Worm (Caenorhabditis elegans) whole organism, midembryonic: ENCODE results near the gene ribo-1.

Experiments
- T22C8.4 ChIP-seq: fragments of 200-800 bp; sonication (Bioruptor generic); IDR thresholded peaks from 2 replicates; pipeline ENCODE4 v1.3.6; 2022; ENCODE audit warnings: missing genetic modification characterization, missing compliant biosample characterization
- cog-1 ChIP-seq: sonication (generic microtip); optimal IDR thresholded peaks from 2 replicates; lab custom pipeline; 2016; ENCODE audit warnings: missing genetic modification characterization, missing compliant biosample characterization
- flt-1 ChIP-seq: fragments of 200-800 bp; sonication (Bioruptor generic); IDR thresholded peaks from 2 replicates; pipeline ENCODE4 v1.3.6; 2022; ENCODE audit warnings: missing genetic modification characterization, missing compliant biosample characterization
- klf-2 ChIP-seq: fragments of 200-800 bp; sonication (Bioruptor generic); conservative IDR thresholded peaks from 2 replicates; pipeline ENCODE4 v1.3.6; 2022; ENCODE audit warnings: missing genetic modification reagents, missing genetic modification characterization, missing compliant biosample characterization
- med-1 ChIP-seq: sonication (generic microtip); optimal IDR thresholded peaks from 2 replicates; lab custom pipeline; 2017; ENCODE audit warnings: missing genetic modification characterization, mild to moderate bottlenecking, missing compliant biosample characterization, antibody characterized with exemption, missing genetic modification reagents; ENCODE audit not compliant: insufficient read depth
- ref-1 ChIP-seq: fragments of 200-800 bp; sonication (Bioruptor generic); conservative IDR thresholded peaks from 2 replicates; pipeline ENCODE4 v1.3.6; 2022; ENCODE audit warnings: missing genetic modification reagents, missing genetic modification characterization, missing compliant biosample characterization
- tab-1 ChIP-seq: fragments of 200-800 bp; sonication (Bioruptor generic); IDR thresholded peaks from 2 replicates; pipeline ENCODE4 v1.3.6; 2022; ENCODE audit warnings: missing genetic modification characterization, missing compliant biosample characterization
- ztf-23 ChIP-seq: fragments of 200-800 bp; sonication (Bioruptor generic); IDR thresholded peaks from 2 replicates; pipeline ENCODE4 v1.3.6; 2022; ENCODE audit warnings: missing genetic modification reagents, missing genetic modification characterization, missing compliant biosample characterization
- ztf-29 ChIP-seq: fragments of 200-800 bp; sonication (Bioruptor generic); IDR thresholded peaks from 2 replicates; pipeline ENCODE4 v1.3.6; 2022; ENCODE audit warnings: missing genetic modification reagents, missing genetic modification characterization, missing compliant biosample characterization

The ribo-1 gene

DNA sequence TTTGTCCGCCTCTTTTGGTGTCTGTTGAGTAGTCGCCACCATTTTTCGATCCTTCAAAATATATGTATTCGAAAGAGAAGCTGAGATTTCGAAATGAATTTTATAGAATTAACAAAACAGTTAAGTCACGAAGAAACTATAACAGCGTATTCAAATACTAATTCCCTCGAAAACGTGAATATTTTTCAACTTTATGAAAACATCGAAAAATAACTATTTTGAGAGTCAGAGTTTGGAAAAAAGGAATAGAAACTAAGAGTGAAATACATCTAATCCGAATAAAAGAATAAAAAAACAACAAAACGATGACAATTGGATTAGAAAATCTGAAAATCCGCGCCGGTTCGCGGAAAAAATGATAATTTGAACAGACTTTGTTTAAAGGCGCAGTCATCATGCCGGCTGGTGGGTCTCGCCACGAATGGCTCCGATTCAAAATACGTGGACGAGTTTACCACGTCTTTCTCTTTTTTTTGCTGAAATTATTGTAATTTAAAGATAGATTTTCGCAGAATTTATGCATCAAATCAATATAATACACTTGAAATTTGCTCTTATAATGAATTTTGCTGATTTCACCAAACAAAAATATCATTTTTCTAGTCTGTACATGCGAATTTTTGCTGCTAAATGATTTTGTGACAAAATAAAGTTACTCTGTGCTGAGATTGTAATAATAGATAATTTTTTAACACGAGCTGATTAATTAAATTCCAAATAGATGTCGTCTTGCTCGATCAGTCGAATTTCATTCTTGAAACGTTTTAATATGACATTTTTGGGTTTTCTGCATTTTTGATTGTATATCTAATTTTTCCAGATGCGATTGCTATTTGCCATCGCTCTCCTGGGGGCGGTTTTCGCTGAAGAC, at the start of gene ribo-1, which contains the start of gene rpn-1:
Gene ribo-1 (plus strand): TSS at position 821 of the 871 bp plus-strand sequence.
Gene rpn-1 (minus strand): TSS at position 51 of the 871 bp plus-strand sequence.
- TF ChIP-seq med-1 (GFP tag; lab: Kevin White, UChicago), result no peak
- TF ChIP-seq T22C8.4 (GFP tag; lab: Robert Waterston, UW), result no peak
- no peak for TF ChIP-seq flt-1 (GFP tag; lab: Robert Waterston, UW)
- no peak for TF ChIP-seq ztf-29 (GFP tag; lab: Robert Waterston, UW)
- no peak for TF ChIP-seq cog-1 (tag; lab: Kevin White, UChicago)
- no peak for TF ChIP-seq klf-2 (GFP tag; lab: Robert Waterston, UW)
- TF ChIP-seq ref-1 (GFP tag; lab: Robert Waterston, UW), result no peak
- TF ChIP-seq ztf-23 (GFP tag; lab: Robert Waterston, UW), result no peak
- TF ChIP-seq tab-1, result no peak

DNA sequence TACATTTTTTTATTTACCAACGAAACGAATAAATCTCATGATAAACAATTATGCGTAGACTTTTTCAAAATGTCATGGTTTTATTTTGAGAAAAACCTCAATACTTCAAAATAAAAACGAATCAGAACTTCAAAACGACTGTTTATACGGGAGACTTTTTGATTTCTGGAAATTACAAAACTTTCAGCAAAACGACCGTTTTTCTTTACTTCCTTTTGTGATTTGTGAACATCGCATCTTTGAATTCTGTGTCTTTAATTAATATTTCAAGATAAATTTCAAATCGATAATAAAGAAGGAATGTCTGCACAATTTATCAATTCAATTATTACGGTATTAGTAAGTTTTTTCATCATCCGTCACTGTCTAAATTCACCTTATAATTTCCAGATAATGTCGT, 42.7 kb upstream of the ribo-1 start, which contains the start of gene srx-20:
Gene srx-20 (plus strand): TSS at position 301 of the 400 bp plus-strand sequence.
- TF ChIP-seq klf-2 (GFP tag; lab: Robert Waterston, UW), result no peak
- TF ChIP-seq ztf-29 (GFP tag; lab: Robert Waterston, UW), result no peak
- TF ChIP-seq ztf-23 (GFP tag; lab: Robert Waterston, UW), result no peak
- no peak for TF ChIP-seq ref-1 (GFP tag; lab: Robert Waterston, UW)
- TF ChIP-seq flt-1 (GFP tag; lab: Robert Waterston, UW), result no peak
- no peak for TF ChIP-seq tab-1
- no peak for TF ChIP-seq cog-1 (tag; lab: Kevin White, UChicago)

DNA sequence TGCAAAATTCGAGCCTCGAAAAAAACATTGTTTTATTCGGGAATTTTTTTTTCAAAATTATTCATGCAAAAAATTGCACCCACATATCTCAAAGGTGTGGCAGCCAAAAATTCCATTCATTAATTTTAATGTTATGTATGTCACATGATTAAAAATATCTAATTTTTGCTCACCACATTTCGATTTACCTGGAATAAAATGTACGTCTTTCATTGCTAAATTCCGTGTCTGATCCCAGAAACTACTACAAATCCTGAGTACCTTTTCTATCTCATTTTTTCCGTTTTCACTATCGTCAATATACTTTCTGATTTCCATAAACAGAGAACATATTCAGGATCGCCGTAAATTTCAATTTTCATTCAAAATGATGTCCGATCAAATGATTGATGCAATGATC, 37.5 kb upstream of the ribo-1 start, which contains the start of gene srx-19:
Gene srx-19 (plus strand): TSS at position 301 of the 400 bp plus-strand sequence.
- no peak for TF ChIP-seq klf-2 (GFP tag; lab: Robert Waterston, UW)
- no peak for TF ChIP-seq flt-1 (GFP tag; lab: Robert Waterston, UW)
- no peak for TF ChIP-seq ztf-29 (GFP tag; lab: Robert Waterston, UW)
- TF ChIP-seq cog-1 (tag; lab: Kevin White, UChicago), result no peak
- no peak for TF ChIP-seq T22C8.4 (GFP tag; lab: Robert Waterston, UW)
- no peak for TF ChIP-seq ztf-23 (GFP tag; lab: Robert Waterston, UW)
- no peak for TF ChIP-seq ref-1 (GFP tag; lab: Robert Waterston, UW)
- no peak for TF ChIP-seq tab-1
- no peak for TF ChIP-seq med-1 (GFP tag; lab: Kevin White, UChicago)

DNA sequence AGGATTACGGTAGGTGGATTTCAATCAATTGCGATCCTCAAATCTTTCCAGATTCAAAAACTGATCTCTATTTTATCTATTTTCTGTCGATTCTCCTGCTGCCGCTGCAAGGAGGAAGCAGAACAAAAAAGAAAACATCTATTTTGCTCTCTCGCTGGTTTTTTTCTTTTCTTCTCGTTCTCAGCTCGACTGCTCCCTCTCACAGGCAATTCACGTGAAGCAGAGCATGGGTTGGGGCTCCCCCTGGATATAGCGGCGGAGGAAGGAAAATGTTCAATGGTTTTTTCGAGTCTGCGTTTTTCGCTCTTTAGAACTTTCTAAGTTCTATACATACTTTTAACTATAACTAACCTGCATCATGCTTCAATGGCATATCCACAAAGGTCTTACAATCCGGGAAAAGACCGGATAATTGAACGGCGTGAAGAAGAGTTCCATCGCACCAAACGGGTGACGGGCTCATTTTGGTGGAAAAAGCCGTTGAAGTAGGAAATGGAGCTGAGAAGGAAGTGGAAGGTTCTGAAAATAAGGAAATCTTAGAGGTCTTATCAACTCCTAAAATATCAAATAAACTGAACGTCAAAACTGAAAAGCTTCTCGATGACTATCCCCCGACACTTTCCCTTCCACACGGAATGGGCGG, 31.4 kb upstream of the ribo-1 start:
- no peak for TF ChIP-seq ztf-29 (GFP tag; lab: Robert Waterston, UW)
- TF ChIP-seq ztf-23 (GFP tag; lab: Robert Waterston, UW), result no peak
- no peak for TF ChIP-seq cog-1 (tag; lab: Kevin White, UChicago)
- TF ChIP-seq klf-2 (GFP tag; lab: Robert Waterston, UW), result no peak
- no peak for TF ChIP-seq flt-1 (GFP tag; lab: Robert Waterston, UW)
- TF ChIP-seq ref-1 (GFP tag; lab: Robert Waterston, UW), result no peak
- TF ChIP-seq tab-1, result no peak
- no peak for TF ChIP-seq T22C8.4 (GFP tag; lab: Robert Waterston, UW)

DNA sequence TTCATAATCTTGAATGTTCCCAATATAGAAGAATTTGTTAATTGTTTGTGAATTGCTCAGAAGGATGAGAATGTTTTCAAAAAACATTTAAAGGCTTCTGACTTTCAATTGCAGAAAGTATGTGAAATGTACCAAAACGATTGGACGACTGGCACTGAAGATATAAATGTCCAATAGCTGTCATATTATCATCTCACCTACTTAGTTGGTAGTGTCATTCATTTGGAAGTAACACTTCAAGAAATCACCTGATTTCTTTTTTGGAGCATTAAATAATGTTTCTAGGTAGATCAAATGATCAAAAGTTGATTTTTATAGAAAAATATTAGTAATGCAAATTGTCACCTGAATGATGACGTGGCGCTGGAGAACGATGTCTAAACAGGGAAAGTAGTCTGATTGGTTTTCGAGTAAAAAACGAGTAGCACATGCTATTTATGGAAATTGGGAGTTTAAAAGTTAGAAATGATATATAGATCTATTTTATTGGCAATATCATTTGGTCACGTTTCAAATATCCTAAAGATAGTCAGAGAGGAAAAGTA, 30.7 kb upstream of the ribo-1 start:
- TF ChIP-seq cog-1 (tag; lab: Kevin White, UChicago) (no peak), T22C8.4 (GFP tag; lab: Robert Waterston, UW) (no peak), tab-1 (no peak), flt-1 (GFP tag; lab: Robert Waterston, UW) (no peak), med-1 (GFP tag; lab: Kevin White, UChicago) (no peak), klf-2 (GFP tag; lab: Robert Waterston, UW) (no peak), ztf-29 (GFP tag; lab: Robert Waterston, UW) (no peak)

DNA sequence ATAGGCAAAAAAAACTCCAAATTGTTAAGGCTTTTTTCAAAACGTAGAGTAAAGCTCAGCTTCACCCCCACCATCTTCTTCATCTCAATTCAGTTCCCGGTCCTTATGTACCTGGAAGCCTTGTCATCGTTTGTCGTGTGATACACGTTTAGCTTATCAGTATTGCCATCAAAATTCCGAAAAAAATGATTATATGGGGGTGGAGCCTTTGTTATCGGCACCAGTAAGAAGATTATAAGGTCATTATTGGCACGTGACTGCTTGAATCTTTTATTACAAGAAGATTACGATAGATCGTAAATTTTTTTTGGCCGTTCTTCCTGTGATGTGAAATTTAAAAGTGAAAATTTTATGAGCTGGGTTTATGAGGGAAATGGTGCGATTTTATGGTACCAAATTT, 30.1 kb upstream of the ribo-1 start:
- TF ChIP-seq T22C8.4 (GFP tag; lab: Robert Waterston, UW) (no peak), flt-1 (GFP tag; lab: Robert Waterston, UW) (no peak), ztf-23 (GFP tag; lab: Robert Waterston, UW) (no peak), klf-2 (GFP tag; lab: Robert Waterston, UW) (no peak), med-1 (GFP tag; lab: Kevin White, UChicago) (no peak), cog-1 (tag; lab: Kevin White, UChicago) (no peak), ztf-29 (GFP tag; lab: Robert Waterston, UW) (no peak), ref-1 (GFP tag; lab: Robert Waterston, UW) (no peak), tab-1 (no peak)

DNA sequence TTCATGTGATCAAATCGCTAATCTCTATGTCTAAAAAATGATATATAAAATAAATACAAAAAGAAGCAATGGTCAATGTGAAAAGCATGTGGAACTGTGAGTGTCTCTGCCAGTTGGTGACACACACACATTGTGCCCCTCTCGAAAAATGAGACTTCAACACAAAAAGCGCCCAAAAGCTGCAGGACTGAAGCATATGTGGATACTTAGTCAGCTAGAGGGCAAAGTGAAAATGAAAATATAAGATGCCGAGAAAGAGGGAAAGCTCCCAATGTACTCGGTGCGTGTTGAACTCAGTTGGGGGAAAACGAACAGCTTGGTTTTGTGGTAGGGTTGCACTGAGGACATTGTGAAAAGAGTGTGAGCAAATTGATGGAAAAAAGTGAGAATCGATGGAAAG, 29.3 kb upstream of the ribo-1 start:
- TF ChIP-seq med-1 (GFP tag; lab: Kevin White, UChicago), result no peak
- TF ChIP-seq ztf-23 (GFP tag; lab: Robert Waterston, UW), result no peak
- no peak for TF ChIP-seq ztf-29 (GFP tag; lab: Robert Waterston, UW)
- no peak for TF ChIP-seq flt-1 (GFP tag; lab: Robert Waterston, UW)
- TF ChIP-seq tab-1, result no peak
- no peak for TF ChIP-seq ref-1 (GFP tag; lab: Robert Waterston, UW)
- TF ChIP-seq cog-1 (tag; lab: Kevin White, UChicago), result no peak
- TF ChIP-seq T22C8.4 (GFP tag; lab: Robert Waterston, UW), result no peak
- no peak for TF ChIP-seq klf-2 (GFP tag; lab: Robert Waterston, UW)

DNA sequence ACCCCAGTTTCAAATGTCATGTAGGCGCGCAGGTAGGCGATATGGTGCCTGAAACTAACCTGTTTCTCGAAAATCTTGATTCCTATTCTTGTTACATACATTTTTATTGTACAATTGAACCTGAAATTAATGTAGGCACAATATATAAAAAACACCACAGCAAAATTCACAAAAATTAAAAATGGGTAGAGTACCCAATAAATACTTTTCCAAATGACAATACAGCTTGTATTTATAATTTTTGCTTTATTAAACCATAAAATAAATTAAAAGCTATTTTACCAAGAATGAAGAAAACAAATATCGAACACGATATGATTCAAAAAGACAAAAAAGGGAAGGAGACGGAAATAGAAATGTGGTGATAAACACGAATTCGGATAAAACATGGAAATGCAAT, 27.1 kb upstream of the ribo-1 start, which contains the start of gene tre-2:
Gene tre-2 (minus strand): TSS at position 101 of the 400 bp plus-strand sequence.
- no peak for TF ChIP-seq cog-1 (tag; lab: Kevin White, UChicago)
- TF ChIP-seq flt-1 (GFP tag; lab: Robert Waterston, UW), result no peak
- no peak for TF ChIP-seq ref-1 (GFP tag; lab: Robert Waterston, UW)
- no peak for TF ChIP-seq tab-1
- TF ChIP-seq klf-2 (GFP tag; lab: Robert Waterston, UW), result no peak
- TF ChIP-seq ztf-23 (GFP tag; lab: Robert Waterston, UW), result no peak
- TF ChIP-seq T22C8.4 (GFP tag; lab: Robert Waterston, UW), result no peak
